Worm (Caenorhabditis elegans) whole organism, young adult: ENCODE measurements around the gene K03B8.14.

Source experiments
- B0035.1 ChIP-seq: sonication (generic microtip); optimal IDR thresholded peaks from 2 replicates; lab custom pipeline; 2016; ENCODE audit warnings: missing genetic modification characterization, mild to moderate bottlenecking, missing compliant biosample characterization, missing genotype, missing genetic modification reagents
- F52B5.7 ChIP-seq: sonication (generic microtip); optimal IDR thresholded peaks from 2 replicates; lab custom pipeline; 2016; ENCODE audit warnings: mild to moderate bottlenecking, missing genetic modification characterization, missing compliant biosample characterization
- F57A8.1 ChIP-seq: fragments of 200-800 bp; sonication (Bioruptor generic); optimal IDR thresholded peaks from 2 replicates; lab custom pipeline; 2018; ENCODE audit warnings: mild to moderate bottlenecking, missing genetic modification characterization, moderate library complexity, missing compliant biosample characterization
- F57C9.4 ChIP-seq: sonication (generic microtip); optimal IDR thresholded peaks from 2 replicates; lab custom pipeline; 2017; ENCODE audit warnings: mild to moderate bottlenecking, missing genetic modification characterization, missing compliant biosample characterization
- ama-1 ChIP-seq, 3 experiments: fragments of 150-350 bp in 1 of 3; sonication (generic microtip) in 2 of 3; optimal IDR thresholded peaks; 2 replicates each; lab custom pipeline; 2014 to 2018; ENCODE audit warnings: missing biosample characterization in 2 of 3, missing genetic modification characterization in 2 of 3, missing genetic modification reagents in 2 of 3
- mel-28 ChIP-seq: sonication (generic microtip); optimal IDR thresholded peaks from 2 replicates; lab custom pipeline; 2016; ENCODE audit warnings: borderline replicate concordance, mild to moderate bottlenecking, missing genetic modification characterization, missing compliant biosample characterization
- mes-4 ChIP-seq: sonication (generic microtip); optimal IDR thresholded peaks from 2 replicates; lab custom pipeline; 2016; ENCODE audit warnings: missing genotype, missing genetic modification characterization, missing compliant biosample characterization
- nhr-120 ChIP-seq: fragments of 200-800 bp; sonication (Bioruptor generic); IDR thresholded peaks from 2 replicates; pipeline ENCODE4 v1.3.6; 2022; ENCODE audit warnings: missing genetic modification characterization, missing compliant biosample characterization
- pha-4 ChIP-seq: fragments of 150-350 bp; sonication (generic microtip); optimal IDR thresholded peaks from 2 replicates; lab custom pipeline; 2014; ENCODE audit warnings: missing biosample characterization, missing genetic modification reagents, missing genetic modification characterization
- unc-130 ChIP-seq: sonication (generic microtip); optimal IDR thresholded peaks from 2 replicates; lab custom pipeline; 2016; ENCODE audit warnings: missing genetic modification reagents, missing genetic modification characterization, missing compliant biosample characterization

- TF ChIP-seq F52B5.7 (tag; lab: Kevin White, UChicago) (no peak), pha-4 (tag; lab: Kevin White, UChicago) (no peak), nhr-120 (GFP tag; lab: Robert Waterston, UW) (no peak), ama-1 (optimal IDR thresholded peaks at IDR 0.05; lab: Kevin White, UChicago) (no peak), ama-1 (GFP tag; optimal IDR thresholded peaks at IDR 0.05; lab: Kevin White, UChicago) (no peak), unc-130 (GFP tag; lab: Kevin White, UChicago) (no peak), F57A8.1 (GFP tag; lab: Kevin White, UChicago) (no peak), mes-4 (no peak), F57C9.4 (tag; lab: Kevin White, UChicago) (no peak), B0035.1 (no peak), mel-28 (tag; lab: Kevin White, UChicago) (no peak)
Observed at ce11 chrV:11402610-11403009, 12.3 kb downstream of the K03B8.14 start, which contains the start of gene nas-19.
